Worm (Caenorhabditis elegans) whole organism, L3 larva: Measurements from ENCODE around the gene Y6E2A.7.

Source experiments
- ama-1 ChIP-seq: fragments of 150-350 bp; optimal IDR thresholded peaks from 2 replicates; lab custom pipeline; 2018
- elt-2 ChIP-seq: sonication (generic microtip); optimal IDR thresholded peaks from 2 replicates; lab custom pipeline; 2016; ENCODE audit warnings: missing genetic modification reagents, mild to moderate bottlenecking, missing genetic modification characterization, missing compliant biosample characterization
- elt-3 ChIP-seq, 3 experiments: fragments of 150-350 bp in 1 of 3; sonication (generic microtip) in 2 of 3; optimal IDR thresholded peaks; 2 replicates in 2 of 3; 4 replicates in 1 of 3; lab custom pipeline; 2014 to 2017; ENCODE audit warnings: missing biosample characterization in 3 of 3, missing genetic modification characterization in 3 of 3
- lin-39 ChIP-seq: fragments of 150-350 bp; optimal IDR thresholded peaks from 2 replicates; lab custom pipeline; 2018; ENCODE audit warnings: missing biosample characterization, missing genetic modification reagents, missing genetic modification characterization
- mdl-1 ChIP-seq: fragments of 150-350 bp; optimal IDR thresholded peaks from 2 replicates; lab custom pipeline; 2014; ENCODE audit warnings: missing biosample characterization, missing genetic modification characterization
- nhr-76 ChIP-seq: fragments of 150-350 bp; sonication (generic microtip); optimal IDR thresholded peaks from 5 replicates; lab custom pipeline; 2014; ENCODE audit warnings: missing biosample characterization, missing genetic modification characterization

DNA sequence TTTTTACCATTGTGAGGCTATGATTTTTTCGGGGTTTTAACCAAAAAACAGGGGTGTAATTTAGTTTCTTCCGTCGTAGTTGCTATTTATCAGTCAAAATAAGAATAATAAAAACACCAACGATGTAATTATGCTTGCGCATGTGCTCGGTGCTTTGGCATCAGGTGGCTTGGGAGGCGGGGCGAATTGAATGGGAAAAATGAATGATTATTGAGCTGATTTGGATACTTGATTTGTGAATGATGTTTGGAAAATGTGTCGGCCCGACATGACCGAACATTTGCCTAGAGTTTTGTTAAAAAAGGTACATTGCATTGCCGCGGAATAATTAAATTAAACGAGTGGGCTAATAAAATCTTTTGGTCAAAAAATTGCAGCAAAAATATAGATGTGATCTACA, 12.5 kb downstream of the Y6E2A.7 start, which contains the start of gene str-38:
- TF ChIP-seq mdl-1 (tag; lab: Kevin White, UChicago) (no peak), elt-3 (tag; optimal IDR thresholded peaks at IDR 0.05; lab: Kevin White, UChicago) (no peak), elt-2 (no peak), lin-39 (no peak), ama-1 (no peak), nhr-76 (tag; lab: Kevin White, UChicago) (no peak)
